Fruit fly (Drosophila melanogaster): ENCODE results near the gene Naa60.

Naa60 gene

dm6 chr3L:9718929-9719328 lies 7.8 kb upstream of the Naa60 start, which contains the start of the genes CG18178 and CG14174 (continued):
- TF ChIP-seq Opbp (GFP tag; IDR thresholded peaks at IDR 0.05; ENCODE audit: partially characterized antibody) (no peak), Hr3 (GFP tag; optimal IDR thresholded peaks at IDR 0.05) (peak; percentile 66), onecut (GFP tag; IDR thresholded peaks at IDR 0.05) (peak; percentile 31; the same call in 1 of the 2 replicates), Max (GFP tag; optimal IDR thresholded peaks at IDR 0.05) (peak; percentile 90), Six4 (GFP tag; optimal IDR thresholded peaks at IDR 0.05) (peak; percentile 51), HLH54F (GFP tag; optimal IDR thresholded peaks at IDR 0.05) (no peak), ato (GFP tag; IDR thresholded peaks at IDR 0.05; ENCODE audit: partially characterized antibody) (no peak), B-H2 (GFP tag; optimal IDR thresholded peaks at IDR 0.05) (peak; percentile 85), CG12236 (GFP tag; optimal IDR thresholded peaks at IDR 0.05) (no peak), CG13287 (GFP tag; IDR thresholded peaks at IDR 0.05; ENCODE audit: partially characterized antibody) (peak; percentile 63), CG7271 (tag; optimal IDR thresholded peaks at IDR 0.05) (no peak), nau (GFP tag; optimal IDR thresholded peaks at IDR 0.05) (no peak), CG6654 (GFP tag; optimal IDR thresholded peaks at IDR 0.05) (no peak), gcm2 (GFP tag; optimal IDR thresholded peaks at IDR 0.05) (no peak), CG1024 (GFP tag; IDR thresholded peaks at IDR 0.05) (no peak), CG10267 (tag; optimal IDR thresholded peaks at IDR 0.05) (peak; percentile 76), Stat92E (GFP tag; optimal IDR thresholded peaks at IDR 0.05) (no peak), CG15073 (GFP tag; optimal IDR thresholded peaks at IDR 0.05) (no peak), br (optimal IDR thresholded peaks at IDR 0.05) (no peak), bcd (GFP tag; optimal IDR thresholded peaks at IDR 0.05) (peak; percentile 65), CG6765 (GFP tag; optimal IDR thresholded peaks at IDR 0.05) (no peak), Gsc (GFP tag; IDR thresholded peaks at IDR 0.05) (no peak), sima (GFP tag; optimal IDR thresholded peaks at IDR 0.05) (no peak), bbx (GFP tag; IDR thresholded peaks at IDR 0.05; ENCODE audit: partially characterized antibody) (no peak), lab (GFP tag; optimal IDR thresholded peaks at IDR 0.05) (no peak), CG13624 (GFP tag; optimal IDR thresholded peaks at IDR 0.05) (no peak), Usf (GFP tag; optimal IDR thresholded peaks at IDR 0.05) (peak; percentile 38), Nf-YC (tag; optimal IDR thresholded peaks at IDR 0.05) (peak; percentile 82), CG12104 (GFP tag; optimal IDR thresholded peaks at IDR 0.05) (peak; percentile 28), CG33557 (GFP tag; optimal IDR thresholded peaks at IDR 0.05) (peak; percentile 73), sob (GFP tag; IDR thresholded peaks at IDR 0.05) (peak; percentile 80), vfl (GFP tag; optimal IDR thresholded peaks at IDR 0.05) (no peak), CG30431 (GFP tag; optimal IDR thresholded peaks at IDR 0.05) (peak; percentile 25)

dm6 chr3L:9720102-9720501 lies 6.6 kb upstream of the Naa60 start:
- TF ChIP-seq Ets65A (GFP tag) (peak; percentile 91), emc (GFP tag; optimal IDR thresholded peaks at IDR 0.05) (no peak), CG10321 (GFP tag; IDR thresholded peaks at IDR 0.05) (no peak), CG1603 (tag; optimal IDR thresholded peaks at IDR 0.05) (no peak), Vsx1 (GFP tag; optimal IDR thresholded peaks at IDR 0.05) (no peak), MESR4 (GFP tag; optimal IDR thresholded peaks at IDR 0.05) (no peak), GATAe (GFP tag; conservative IDR thresholded peaks at IDR 0.05) (no peak), CG2116 (GFP tag; optimal IDR thresholded peaks at IDR 0.05) (no peak)
